Fruit fly (Drosophila melanogaster) whole organism, prepupa: Measurements from ENCODE around the gene KdelR.

ENCODE experiments used
- Blimp-1 ChIP-seq: fragments of 200-800 bp; sonication (Bioruptor generic); optimal IDR thresholded peaks from 3 replicates; lab custom pipeline; 2017; ENCODE audit warnings: missing biosample characterization, missing genetic modification characterization, mild to moderate bottlenecking, moderate library complexity, missing genetic modification reagents
- CG11902 ChIP-seq: fragments of 200-800 bp; sonication (Bioruptor generic); optimal IDR thresholded peaks from 3 replicates; lab custom pipeline; 2016; ENCODE audit warnings: missing biosample characterization, missing genetic modification characterization
- Ets96B ChIP-seq: fragments of 200-800 bp; optimal IDR thresholded peaks from 2 replicates; lab custom pipeline; 2019; ENCODE audit warnings: missing biosample characterization, mild to moderate bottlenecking, missing genetic modification characterization, moderate library complexity
- Gug ChIP-seq: fragments of 200-800 bp; sonication (Bioruptor generic); IDR thresholded peaks from 2 replicates; pipeline ENCODE4 v1.3.6; 2022; ENCODE audit warnings: missing biosample characterization, missing genetic modification characterization

DNA sequence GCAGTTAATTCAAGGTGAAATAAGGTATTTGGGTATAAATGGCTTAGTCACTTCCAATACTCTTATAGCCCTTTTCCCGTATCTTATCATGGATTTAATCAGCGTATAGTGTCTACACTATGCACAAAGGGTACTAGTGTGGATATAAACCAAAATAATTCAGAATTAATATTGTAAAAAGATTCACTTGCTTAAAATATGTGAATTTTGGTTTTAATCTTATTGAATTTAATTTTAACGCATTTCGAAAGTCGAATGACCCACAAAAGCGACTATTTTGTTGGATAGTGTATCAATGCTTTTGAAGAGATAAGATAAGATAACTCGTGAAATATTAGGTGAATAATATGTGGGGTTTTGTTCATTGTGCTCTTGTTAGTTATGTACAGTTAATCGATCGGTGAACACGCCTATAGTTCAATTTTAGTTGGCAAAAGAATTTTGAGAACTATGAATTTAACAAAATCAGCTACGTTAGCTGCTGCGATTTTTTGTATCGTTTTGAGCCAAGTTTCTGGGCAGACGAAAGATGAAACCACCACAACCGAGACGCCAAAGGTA is 44.7 kb upstream of the KdelR start, which contains the start of gene CG5096:
- TF ChIP-seq Ets96B (tag; lab: Kevin White, UChicago): peak; percentile 62
- TF ChIP-seq CG11902 (GFP tag; lab: Kevin White, UChicago): peak; percentile 14
- TF ChIP-seq Blimp-1: no peak
- no peak; the same call in 1 of the 2 replicates for TF ChIP-seq Gug (GFP tag; lab: Robert Waterston, UW)
